Worm (Caenorhabditis elegans) whole organism, L4 larva: ENCODE data around the gene H06I04.6.
"Not testable (repeated sequence)": the region's sequence is repeated elsewhere in the genome, so short reads cannot be mapped to it uniquely, and the experiment has no call there.

Source experiments
- ceh-32 ChIP-seq: sonication (generic microtip); optimal IDR thresholded peaks from 2 replicates; lab custom pipeline; 2016; ENCODE audit warnings: mild to moderate bottlenecking, missing genetic modification characterization, missing compliant biosample characterization; ENCODE audit not compliant: poor library complexity
- dve-1 ChIP-seq: sonication (generic microtip); optimal IDR thresholded peaks from 2 replicates; lab custom pipeline; 2017; ENCODE audit warnings: antibody characterized with exemption, mild to moderate bottlenecking, missing genetic modification characterization, missing compliant biosample characterization; ENCODE audit not compliant: insufficient read depth
- egl-27 ChIP-seq: sonication (generic microtip); optimal IDR thresholded peaks from 3 replicates; lab custom pipeline; 2017; ENCODE audit warnings: missing biosample characterization, missing genetic modification reagents, missing genetic modification characterization
- unc-62 ChIP-seq, 3 experiments: fragments of 150-350 bp in 1 of 3; sonication (generic microtip); optimal IDR thresholded peaks in 2 of 3; peaks in 1 of 3; 1 replicate in 1 of 3; 2 replicates in 2 of 3; lab custom pipeline; 2014 to 2017; ENCODE audit warnings: missing biosample characterization in 3 of 3, missing genetic modification characterization in 3 of 3, missing genetic modification reagents in 3 of 3, missing genotype in 1 of 3
- ztf-11 ChIP-seq: fragments of 150-350 bp; optimal IDR thresholded peaks from 2 replicates; lab custom pipeline; 2014; ENCODE audit warnings: missing biosample characterization, missing genetic modification characterization

DNA sequence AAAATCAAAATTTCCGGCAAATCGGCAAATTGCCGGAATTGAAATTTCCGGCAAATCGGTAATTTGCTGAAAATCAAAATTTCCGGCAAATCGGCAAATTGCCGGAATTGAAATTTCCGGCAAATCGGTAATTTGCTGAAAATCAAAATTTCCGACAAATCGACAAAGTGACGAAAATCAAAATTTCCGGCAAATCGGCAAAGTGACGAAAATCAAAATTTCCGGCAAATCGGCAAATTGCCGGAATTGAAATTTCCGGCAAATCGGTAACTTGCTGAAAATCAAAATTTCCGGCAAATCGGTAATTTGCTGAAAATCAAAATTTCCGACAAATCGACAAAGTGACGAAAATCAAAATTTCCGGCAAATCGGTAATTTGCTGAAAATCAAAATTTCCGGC lies 52.5 kb downstream of the H06I04.6 start:
- TF ChIP-seq dve-1 (tag; lab: Kevin White, UChicago); ztf-11 (tag; lab: Kevin White, UChicago); ceh-32; unc-62 (GFP tag; optimal IDR thresholded peaks at IDR 0.05 in 1 of 2; lab: Kevin White, UChicago); unc-62 (tag; optimal IDR thresholded peaks at IDR 0.05; lab: Kevin White, UChicago); egl-27 (tag; lab: Kevin White, UChicago): not testable (repeated sequence)
